Fruit fly (Drosophila melanogaster) whole organism, embryonic: ENCODE measurements around the gene CheB93b.

Experiments used
- Antp ChIP-seq: fragments of 200-800 bp; sonication (Bioruptor generic); optimal IDR thresholded peaks from 3 replicates; lab custom pipeline; 2016; ENCODE audit warnings: missing biosample characterization, missing genetic modification characterization
- CG10366 ChIP-seq: fragments of 200-800 bp; sonication (Bioruptor generic); IDR thresholded peaks from 2 replicates; pipeline ENCODE4 v1.3.6; 2022; ENCODE audit warnings: missing biosample characterization, missing genetic modification characterization
- CG11085 ChIP-seq: fragments of 200-800 bp; sonication (Bioruptor generic); IDR thresholded peaks from 2 replicates; pipeline ENCODE4 v1.3.6; 2022; ENCODE audit warnings: missing biosample characterization, missing genetic modification characterization
- CG12236 ChIP-seq: fragments of 200-800 bp; sonication (Bioruptor generic); optimal IDR thresholded peaks from 2 replicates; lab custom pipeline; 2016; ENCODE audit warnings: missing biosample characterization, missing genetic modification characterization
- CG13123 ChIP-seq: fragments of 200-800 bp; sonication (Bioruptor generic); optimal IDR thresholded peaks from 2 replicates; lab custom pipeline; 2016; ENCODE audit warnings: missing biosample characterization, missing genetic modification characterization
- CG13287 ChIP-seq: fragments of 200-800 bp; sonication (Bioruptor generic); IDR thresholded peaks from 2 replicates; pipeline ENCODE4 v1.3.6; 2022; ENCODE audit warnings: missing biosample characterization, missing genetic modification characterization; ENCODE audit not compliant: partially characterized antibody
- CG13296 ChIP-seq: fragments of 200-800 bp; sonication (Bioruptor generic); optimal IDR thresholded peaks from 3 replicates; lab custom pipeline; 2018; ENCODE audit warnings: missing biosample characterization, mild to moderate bottlenecking, missing genetic modification characterization
- CG14710 ChIP-seq: fragments of 200-800 bp; sonication (Bioruptor generic); optimal IDR thresholded peaks from 3 replicates; lab custom pipeline; 2019; ENCODE audit warnings: missing biosample characterization, mild to moderate bottlenecking, missing genetic modification characterization, moderate library complexity
- CG15601 ChIP-seq: fragments of 200-800 bp; sonication (Bioruptor generic); optimal IDR thresholded peaks from 3 replicates; lab custom pipeline; 2019; ENCODE audit warnings: missing biosample characterization, mild to moderate bottlenecking, missing genetic modification characterization, moderate library complexity
- CG16779 ChIP-seq: fragments of 200-800 bp; sonication (Bioruptor generic); IDR thresholded peaks from 2 replicates; pipeline ENCODE4 v1.3.6; 2022; ENCODE audit warnings: missing biosample characterization, missing genetic modification characterization
- CG2875 ChIP-seq: fragments of 200-800 bp; sonication (Bioruptor generic); optimal IDR thresholded peaks from 2 replicates; lab custom pipeline; 2017; ENCODE audit warnings: missing biosample characterization, mild to moderate bottlenecking, missing genetic modification characterization, missing genetic modification reagents
- CG32772 ChIP-seq: fragments of 200-800 bp; sonication (Bioruptor generic); IDR thresholded peaks from 2 replicates; pipeline ENCODE4 v1.3.6; 2022; ENCODE audit warnings: missing biosample characterization, missing genetic modification characterization
- CG33557 ChIP-seq: fragments of 200-800 bp; sonication (Bioruptor generic); optimal IDR thresholded peaks from 2 replicates; lab custom pipeline; 2019; ENCODE audit warnings: missing biosample characterization, mild to moderate bottlenecking, missing genetic modification characterization, moderate library complexity
- CG4282 ChIP-seq: fragments of 200-800 bp; sonication (Bioruptor generic); optimal IDR thresholded peaks from 2 replicates; lab custom pipeline; 2016; ENCODE audit warnings: missing biosample characterization, missing genetic modification characterization
- CG6254 ChIP-seq: fragments of 200-800 bp; sonication (Bioruptor generic); optimal IDR thresholded peaks from 3 replicates; lab custom pipeline; 2017; ENCODE audit warnings: mild to moderate bottlenecking, missing biosample characterization, missing genetic modification reagents, missing genetic modification characterization
- CG6272 ChIP-seq: fragments of 200-800 bp; sonication (Bioruptor generic); IDR thresholded peaks from 2 replicates; pipeline ENCODE4 v1.3.6; 2022; ENCODE audit warnings: missing biosample characterization, missing genetic modification characterization
- CG7271 ChIP-seq: fragments of 200-800 bp; sonication (Bioruptor generic); optimal IDR thresholded peaks from 2 replicates; lab custom pipeline; 2018; ENCODE audit warnings: missing biosample characterization, mild to moderate bottlenecking, missing genetic modification characterization, moderate library complexity
- CG8478 ChIP-seq: fragments of >200 bp; optimal IDR thresholded peaks from 2 replicates; lab custom pipeline; 2018
- D19B ChIP-seq: fragments of 200-800 bp; sonication (Bioruptor generic); optimal IDR thresholded peaks from 2 replicates; lab custom pipeline; 2017; ENCODE audit warnings: missing biosample characterization, mild to moderate bottlenecking, missing genetic modification characterization
- Dp ChIP-seq: fragments of 200-800 bp; sonication (Bioruptor generic); optimal IDR thresholded peaks from 2 replicates; lab custom pipeline; 2018; ENCODE audit warnings: missing biosample characterization, mild to moderate bottlenecking, missing genetic modification characterization, moderate library complexity
- E2f1 ChIP-seq: fragments of 200-800 bp; sonication (Bioruptor generic); IDR thresholded peaks from 2 replicates; pipeline ENCODE4 v1.3.6; 2022; ENCODE audit warnings: missing biosample characterization, missing genetic modification characterization
- GATAe ChIP-seq: fragments of 200-800 bp; sonication (Bioruptor generic); conservative IDR thresholded peaks from 2 replicates; pipeline ENCODE4 v1.3.6; 2022; ENCODE audit warnings: missing biosample characterization, missing genetic modification characterization
- Hr3 ChIP-seq: fragments of 200-800 bp; sonication (Bioruptor generic); optimal IDR thresholded peaks from 3 replicates; lab custom pipeline; 2016; ENCODE audit warnings: missing biosample characterization, missing genetic modification characterization
- MBD-R2 ChIP-seq: fragments of 200-800 bp; sonication (Bioruptor generic); IDR thresholded peaks from 2 replicates; pipeline ENCODE4 v1.3.6; 2022; ENCODE audit warnings: missing biosample characterization, missing genetic modification characterization
- Nf-YA ChIP-seq: fragments of 200-800 bp; sonication (Bioruptor generic); IDR thresholded peaks from 2 replicates; pipeline ENCODE4 v1.3.6; 2022; ENCODE audit warnings: missing biosample characterization, missing genetic modification characterization
- Ptx1 ChIP-seq: fragments of 200-800 bp; sonication (Bioruptor generic); IDR thresholded peaks from 2 replicates; pipeline ENCODE4 v1.3.6; 2022; ENCODE audit warnings: missing biosample characterization, missing genetic modification characterization
- Trl ChIP-seq, 3 experiments: fragments of >200 bp in 2 of 3; fragments of 200-800 bp in 1 of 3; sonication (Bioruptor generic) in 1 of 3; optimal IDR thresholded peaks; 2 replicates in 1 of 3; 3 replicates in 2 of 3; lab custom pipeline; 2016 to 2017; ENCODE audit warnings: missing biosample characterization in 1 of 3, missing genetic modification characterization in 1 of 3
- ara ChIP-seq: fragments of 200-800 bp; sonication (Bioruptor generic); IDR thresholded peaks from 2 replicates; pipeline ENCODE4 v1.3.6; 2022; ENCODE audit warnings: missing biosample characterization, missing genetic modification characterization
- caup ChIP-seq: fragments of 200-800 bp; sonication (Bioruptor generic); optimal IDR thresholded peaks from 3 replicates; lab custom pipeline; 2017; ENCODE audit warnings: missing biosample characterization, mild to moderate bottlenecking, missing genetic modification characterization, moderate library complexity; ENCODE audit not compliant: severe bottlenecking
- corto ChIP-seq: fragments of 200-800 bp; sonication (Bioruptor generic); optimal IDR thresholded peaks from 2 replicates; lab custom pipeline; 2016; ENCODE audit warnings: missing biosample characterization, mild to moderate bottlenecking, missing genetic modification characterization, moderate library complexity
- dm ChIP-seq: fragments of 200-800 bp; sonication (Bioruptor generic); optimal IDR thresholded peaks from 3 replicates; lab custom pipeline; 2016; ENCODE audit warnings: missing biosample characterization, missing genetic modification characterization
- fd102C ChIP-seq: fragments of 200-800 bp; sonication (Bioruptor generic); optimal IDR thresholded peaks from 2 replicates; lab custom pipeline; 2018; ENCODE audit warnings: missing biosample characterization, mild to moderate bottlenecking, missing genetic modification characterization, moderate library complexity
- hb ChIP-seq: fragments of 200-800 bp; sonication (Bioruptor generic); IDR thresholded peaks from 3 replicates; pipeline ENCODE4 v1.3.6; 2022; ENCODE audit warnings: missing biosample characterization, missing genetic modification characterization; ENCODE audit not compliant: partially characterized antibody
- her ChIP-seq: fragments of 200-800 bp; sonication (Bioruptor generic); optimal IDR thresholded peaks from 2 replicates; lab custom pipeline; 2016; ENCODE audit warnings: missing biosample characterization, missing genetic modification characterization
- mirr ChIP-seq: fragments of 200-800 bp; sonication (Bioruptor generic); optimal IDR thresholded peaks from 3 replicates; lab custom pipeline; 2018; ENCODE audit warnings: missing biosample characterization, mild to moderate bottlenecking, missing genetic modification characterization
- mld ChIP-seq: fragments of 200-800 bp; sonication (Bioruptor generic); IDR thresholded peaks from 3 replicates; pipeline ENCODE4 v1.3.6; 2022; ENCODE audit warnings: missing biosample characterization, missing genetic modification characterization; ENCODE audit not compliant: partially characterized antibody
- nom ChIP-seq: fragments of 200-800 bp; sonication (Bioruptor generic); optimal IDR thresholded peaks from 2 replicates; lab custom pipeline; 2017; ENCODE audit warnings: missing biosample characterization, missing genetic modification characterization, mild to moderate bottlenecking, moderate library complexity, missing genetic modification reagents
- oc ChIP-seq: fragments of 200-800 bp; sonication (Bioruptor generic); optimal IDR thresholded peaks from 2 replicates; lab custom pipeline; 2018; ENCODE audit warnings: missing biosample characterization, mild to moderate bottlenecking, missing genetic modification characterization, moderate library complexity
- peb ChIP-seq: fragments of 200-800 bp; sonication (Bioruptor generic); IDR thresholded peaks from 2 replicates; pipeline ENCODE4 v1.3.6; 2022; ENCODE audit warnings: missing biosample characterization, missing genetic modification characterization
- ranshi ChIP-seq: fragments of 200-800 bp; sonication (Bioruptor generic); IDR thresholded peaks from 2 replicates; pipeline ENCODE4 v1.3.6; 2022; ENCODE audit warnings: missing biosample characterization, missing genetic modification characterization
- stwl ChIP-seq: fragments of 200-800 bp; sonication (Bioruptor generic); optimal IDR thresholded peaks from 3 replicates; lab custom pipeline; 2018; ENCODE audit warnings: missing biosample characterization, mild to moderate bottlenecking, missing genetic modification characterization, moderate library complexity
- tup ChIP-seq: fragments of 200-800 bp; sonication (Bioruptor generic); optimal IDR thresholded peaks from 2 replicates; lab custom pipeline; 2016; ENCODE audit warnings: missing biosample characterization, mild to moderate bottlenecking, missing genetic modification characterization, moderate library complexity

The CheB93b gene

dm6 chr3R:21368444-21368843, 40.5 kb upstream of the CheB93b start (continued):
- TF ChIP-seq CG14710 (tag; lab: Kevin White, UChicago) = no peak
- no peak for TF ChIP-seq CG8478 (lab: Kevin White, UChicago)
- no peak for TF ChIP-seq oc (tag; lab: Kevin White, UChicago)
- no peak for TF ChIP-seq CG13123
- no peak for TF ChIP-seq tup (GFP tag; lab: Kevin White, UChicago)
- TF ChIP-seq ranshi = no peak
- no peak for TF ChIP-seq D19B (GFP tag; lab: Kevin White, UChicago)
- TF ChIP-seq peb (GFP tag; lab: Robert Waterston, UW) = peak; percentile 9; the same call in 1 of the 2 replicates
- no peak for TF ChIP-seq CG16779 (GFP tag; lab: Robert Waterston, UW)
- TF ChIP-seq CG7271 = no peak
- TF ChIP-seq GATAe (GFP tag; lab: Robert Waterston, UW) = no peak
- no peak for TF ChIP-seq Antp (GFP tag; lab: Kevin White, UChicago)
- no peak for TF ChIP-seq CG6254 (GFP tag; lab: Kevin White, UChicago)
- no peak for TF ChIP-seq nom (GFP tag; lab: Kevin White, UChicago)
- TF ChIP-seq CG13296 (GFP tag; lab: Kevin White, UChicago) = no peak
- TF ChIP-seq ara = no peak
- no peak for TF ChIP-seq her (GFP tag; lab: Kevin White, UChicago)
- no peak for TF ChIP-seq E2f1 (GFP tag; lab: Robert Waterston, UW)
- TF ChIP-seq Nf-YA (GFP tag; lab: Robert Waterston, UW) = no peak
- TF ChIP-seq CG6272 (GFP tag; lab: Robert Waterston, UW) = no peak
- no peak for TF ChIP-seq mirr (GFP tag; lab: Kevin White, UChicago)
- TF ChIP-seq dm = no peak
- no peak for TF ChIP-seq CG4282 (GFP tag; lab: Kevin White, UChicago)
- TF ChIP-seq Ptx1 (GFP tag; lab: Robert Waterston, UW) = no peak
- no peak for TF ChIP-seq MBD-R2 (GFP tag; lab: Robert Waterston, UW)
- TF ChIP-seq CG33557 = no peak
- no peak for TF ChIP-seq Dp (GFP tag; lab: Kevin White, UChicago)
- TF ChIP-seq CG2875 (GFP tag; lab: Kevin White, UChicago) = no peak
- TF ChIP-seq caup (GFP tag; lab: Kevin White, UChicago) = no peak
- TF ChIP-seq hb (GFP tag; lab: Robert Waterston, UW) = 0 out of 3 replicates have a peak, but pooled peaks have one; percentile 26
- no peak for TF ChIP-seq fd102C
- no peak for TF ChIP-seq CG15601 (tag; lab: Kevin White, UChicago)
- TF ChIP-seq stwl (tag; lab: Kevin White, UChicago) = no peak
- no peak for TF ChIP-seq Trl (optimal IDR thresholded peaks at IDR 0.05; lab: Kevin White, UChicago)
- no peak for TF ChIP-seq Trl (GFP tag; optimal IDR thresholded peaks at IDR 0.05; lab: Kevin White, UChicago)
- TF ChIP-seq CG32772 (GFP tag; lab: Robert Waterston, UW) = 0 out of 2 replicates have a peak, but pooled peaks have one; percentile 7
- TF ChIP-seq CG13287 (GFP tag; lab: Robert Waterston, UW) = no peak
- TF ChIP-seq CG12236 (GFP tag; lab: Kevin White, UChicago) = no peak
- no peak for TF ChIP-seq corto
- no peak for TF ChIP-seq CG10366 (GFP tag; lab: Robert Waterston, UW)
- no peak for TF ChIP-seq CG11085 (GFP tag; lab: Robert Waterston, UW)
- TF ChIP-seq mld (GFP tag; lab: Robert Waterston, UW) = 0 out of 3 replicates have a peak, but pooled peaks have one; percentile 40
- TF ChIP-seq Hr3 (GFP tag; lab: Kevin White, UChicago) = no peak
- TF ChIP-seq, all 482 proteins: peak for 13
